Worm (Caenorhabditis elegans): ENCODE measurements around the gene algn-11.

DNA sequence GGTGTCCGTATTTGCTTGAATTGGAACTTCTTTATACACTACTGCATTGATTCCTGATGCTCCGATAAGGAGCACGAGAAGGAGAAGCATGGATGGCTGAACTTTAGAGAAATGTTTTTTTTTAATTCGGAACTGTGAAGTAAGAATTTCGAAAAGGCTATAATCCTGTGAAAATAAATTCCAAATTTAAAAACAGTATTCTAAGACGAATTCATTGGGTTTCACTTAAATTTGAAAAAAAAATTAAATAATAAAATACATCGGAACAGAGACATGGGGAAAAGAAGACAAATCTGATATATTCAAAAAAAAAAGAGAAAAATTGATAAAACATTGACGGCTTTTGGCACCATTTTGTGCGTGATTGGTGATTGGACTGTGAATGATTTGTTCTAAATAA, 4.6 kb downstream of the algn-11 start, which contains the start of gene pho-5:
- TF ChIP-seq blmp-1 (tag; optimal IDR thresholded peaks at IDR 0.05; ENCODE audit: insufficient read depth) (no peak), ZK546.5 (tag; optimal IDR thresholded peaks at IDR 0.05) (no peak), sma-3 (GFP tag; optimal IDR thresholded peaks at IDR 0.05) (no peak), zag-1 (tag; optimal IDR thresholded peaks at IDR 0.05) (no peak)
